Worm (Caenorhabditis elegans) whole organism, midembryonic: ENCODE measurements around the gene C50C3.12.

Experiments used
- T22C8.4 ChIP-seq: fragments of 200-800 bp; sonication (Bioruptor generic); IDR thresholded peaks from 2 replicates; pipeline ENCODE4 v1.3.6; 2022; ENCODE audit warnings: missing genetic modification characterization, missing compliant biosample characterization
- cog-1 ChIP-seq: sonication (generic microtip); optimal IDR thresholded peaks from 2 replicates; lab custom pipeline; 2016; ENCODE audit warnings: missing genetic modification characterization, missing compliant biosample characterization
- flt-1 ChIP-seq: fragments of 200-800 bp; sonication (Bioruptor generic); IDR thresholded peaks from 2 replicates; pipeline ENCODE4 v1.3.6; 2022; ENCODE audit warnings: missing genetic modification characterization, missing compliant biosample characterization
- klf-2 ChIP-seq: fragments of 200-800 bp; sonication (Bioruptor generic); conservative IDR thresholded peaks from 2 replicates; pipeline ENCODE4 v1.3.6; 2022; ENCODE audit warnings: missing genetic modification reagents, missing genetic modification characterization, missing compliant biosample characterization
- med-1 ChIP-seq: sonication (generic microtip); optimal IDR thresholded peaks from 2 replicates; lab custom pipeline; 2017; ENCODE audit warnings: missing genetic modification characterization, mild to moderate bottlenecking, missing compliant biosample characterization, antibody characterized with exemption, missing genetic modification reagents; ENCODE audit not compliant: insufficient read depth
- ref-1 ChIP-seq: fragments of 200-800 bp; sonication (Bioruptor generic); conservative IDR thresholded peaks from 2 replicates; pipeline ENCODE4 v1.3.6; 2022; ENCODE audit warnings: missing genetic modification reagents, missing genetic modification characterization, missing compliant biosample characterization
- tab-1 ChIP-seq: fragments of 200-800 bp; sonication (Bioruptor generic); IDR thresholded peaks from 2 replicates; pipeline ENCODE4 v1.3.6; 2022; ENCODE audit warnings: missing genetic modification characterization, missing compliant biosample characterization
- ztf-23 ChIP-seq: fragments of 200-800 bp; sonication (Bioruptor generic); IDR thresholded peaks from 2 replicates; pipeline ENCODE4 v1.3.6; 2022; ENCODE audit warnings: missing genetic modification reagents, missing genetic modification characterization, missing compliant biosample characterization
- ztf-29 ChIP-seq: fragments of 200-800 bp; sonication (Bioruptor generic); IDR thresholded peaks from 2 replicates; pipeline ENCODE4 v1.3.6; 2022; ENCODE audit warnings: missing genetic modification reagents, missing genetic modification characterization, missing compliant biosample characterization

DNA sequence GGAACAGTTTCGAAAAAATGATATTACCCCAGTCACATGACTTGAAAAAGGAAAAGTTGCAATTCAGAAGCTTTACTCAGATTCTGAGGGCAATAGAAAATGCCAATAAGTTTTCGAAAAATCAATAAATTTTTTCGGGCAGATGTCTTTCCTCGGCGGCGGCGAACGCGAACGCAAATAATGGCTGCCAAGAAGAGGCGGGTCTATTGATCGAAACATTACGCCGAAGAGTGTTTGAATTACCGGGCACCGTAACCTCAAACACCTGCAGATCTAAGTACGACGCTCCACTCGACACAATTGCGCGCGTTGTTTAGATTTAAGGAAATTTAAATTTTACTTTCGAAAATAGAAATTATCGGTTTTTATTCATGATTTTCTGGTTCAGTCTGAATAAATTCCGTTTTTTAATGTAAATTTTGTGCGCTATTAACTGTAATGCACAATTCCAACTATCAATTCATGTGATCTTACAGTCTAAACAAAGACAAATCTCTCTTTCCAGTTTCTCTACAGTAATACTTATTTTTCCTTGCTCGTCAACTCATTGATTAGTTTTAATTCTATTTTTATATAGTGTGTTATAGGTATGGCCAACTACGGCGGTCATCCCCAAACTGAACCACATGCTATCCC is 12.5 kb upstream of the C50C3.12 start, which contains the start of gene prp-8:
- TF ChIP-seq med-1 (GFP tag; lab: Kevin White, UChicago) = no peak
- TF ChIP-seq tab-1 (GFP tag; lab: Robert Waterston, UW) = no peak
- no peak for TF ChIP-seq klf-2
- no peak; the same call in 1 of the 2 replicates for TF ChIP-seq ztf-23
- no peak for TF ChIP-seq ztf-29 (GFP tag; lab: Robert Waterston, UW)
- TF ChIP-seq T22C8.4 (GFP tag; lab: Robert Waterston, UW) = peak; percentile 92
- no peak for TF ChIP-seq ref-1
- TF ChIP-seq cog-1 (tag; lab: Kevin White, UChicago) = peak; percentile 42
- peak; percentile 74 for TF ChIP-seq flt-1 (GFP tag; lab: Robert Waterston, UW)
